Worm (Caenorhabditis elegans) whole organism, L3 larva: ENCODE results near the gene hmit-1.3.

Experiments used
- ama-1 ChIP-seq: fragments of 150-350 bp; optimal IDR thresholded peaks from 2 replicates; lab custom pipeline; 2018
- ceh-16 ChIP-seq: sonication (generic microtip); optimal IDR thresholded peaks from 2 replicates; lab custom pipeline; 2017; ENCODE audit warnings: missing biosample characterization, missing genetic modification characterization
- ceh-28 ChIP-seq: fragments of 150-350 bp; optimal IDR thresholded peaks from 2 replicates; lab custom pipeline; 2014; ENCODE audit warnings: missing biosample characterization, missing genetic modification reagents, missing genetic modification characterization
- ceh-9 ChIP-seq: sonication (generic microtip); optimal IDR thresholded peaks from 2 replicates; lab custom pipeline; 2018; ENCODE audit warnings: missing biosample characterization, missing genetic modification characterization
- egl-27 ChIP-seq: sonication (generic microtip); optimal IDR thresholded peaks from 4 replicates; lab custom pipeline; 2017; ENCODE audit warnings: missing biosample characterization, missing genetic modification reagents, missing genetic modification characterization
- elt-1 ChIP-seq: fragments of 150-350 bp; optimal IDR thresholded peaks from 2 replicates; lab custom pipeline; 2014; ENCODE audit warnings: missing biosample characterization, missing genetic modification characterization
- elt-2 ChIP-seq: sonication (generic microtip); optimal IDR thresholded peaks from 2 replicates; lab custom pipeline; 2016; ENCODE audit warnings: missing genetic modification reagents, mild to moderate bottlenecking, missing genetic modification characterization, missing compliant biosample characterization
- elt-3 ChIP-seq, 3 experiments: fragments of 150-350 bp in 1 of 3; sonication (generic microtip) in 2 of 3; optimal IDR thresholded peaks; 2 replicates in 2 of 3; 4 replicates in 1 of 3; lab custom pipeline; 2014 to 2017; ENCODE audit warnings: missing biosample characterization in 3 of 3, missing genetic modification characterization in 3 of 3
- eor-1 ChIP-seq, 2 experiments: fragments of 150-350 bp; optimal IDR thresholded peaks; 2 replicates each; lab custom pipeline; 2014 to 2018; ENCODE audit warnings: missing biosample characterization in 2 of 2, missing genetic modification characterization in 2 of 2
- fkh-2 ChIP-seq: fragments of 150-350 bp; optimal IDR thresholded peaks from 2 replicates; lab custom pipeline; 2014; ENCODE audit warnings: missing biosample characterization, missing genetic modification reagents, missing genetic modification characterization
- hmg-11 ChIP-seq: sonication (generic microtip); optimal IDR thresholded peaks from 2 replicates; lab custom pipeline; 2016; ENCODE audit warnings: missing genetic modification characterization, missing compliant biosample characterization
- lin-39 ChIP-seq: fragments of 150-350 bp; optimal IDR thresholded peaks from 2 replicates; lab custom pipeline; 2018; ENCODE audit warnings: missing biosample characterization, missing genetic modification reagents, missing genetic modification characterization
- nfya-1 ChIP-seq: sonication (generic microtip); optimal IDR thresholded peaks from 2 replicates; lab custom pipeline; 2017; ENCODE audit warnings: missing genetic modification characterization, mild to moderate bottlenecking, missing compliant biosample characterization, antibody characterized with exemption, moderate library complexity; ENCODE audit not compliant: insufficient read depth
- nhr-11 ChIP-seq: fragments of 150-350 bp; optimal IDR thresholded peaks from 2 replicates; lab custom pipeline; 2014; ENCODE audit warnings: missing biosample characterization, missing genetic modification characterization
- nhr-23 ChIP-seq: fragments of 150-350 bp; optimal IDR thresholded peaks from 2 replicates; lab custom pipeline; 2014; ENCODE audit warnings: missing biosample characterization, missing genetic modification reagents, missing genetic modification characterization
- nhr-237 ChIP-seq: fragments of 150-350 bp; optimal IDR thresholded peaks from 2 replicates; lab custom pipeline; 2014; ENCODE audit warnings: missing biosample characterization, missing genetic modification characterization
- nhr-25 ChIP-seq: sonication (generic microtip); optimal IDR thresholded peaks from 2 replicates; lab custom pipeline; 2017; ENCODE audit warnings: missing biosample characterization, missing genetic modification characterization
- nhr-67 ChIP-seq: fragments of 150-350 bp; optimal IDR thresholded peaks from 2 replicates; lab custom pipeline; 2014; ENCODE audit warnings: missing biosample characterization, missing genetic modification characterization
- nhr-76 ChIP-seq: fragments of 150-350 bp; sonication (generic microtip); optimal IDR thresholded peaks from 5 replicates; lab custom pipeline; 2014; ENCODE audit warnings: missing biosample characterization, missing genetic modification characterization
- nhr-77 ChIP-seq: fragments of 150-350 bp; optimal IDR thresholded peaks from 2 replicates; lab custom pipeline; 2014; ENCODE audit warnings: missing biosample characterization, missing genetic modification characterization
- pha-4 ChIP-seq: fragments of 150-350 bp; optimal IDR thresholded peaks from 2 replicates; lab custom pipeline; 2014; ENCODE audit warnings: missing biosample characterization, missing genetic modification reagents, missing genetic modification characterization
- pqm-1 ChIP-seq: fragments of 150-350 bp; optimal IDR thresholded peaks from 2 replicates; lab custom pipeline; 2017; ENCODE audit warnings: missing biosample characterization, missing genetic modification characterization, inconsistent platforms
- sea-2 ChIP-seq: fragments of 150-350 bp; sonication (generic microtip); optimal IDR thresholded peaks from 4 replicates; lab custom pipeline; 2014; ENCODE audit warnings: missing biosample characterization, missing genetic modification reagents, missing genetic modification characterization
- skn-1 ChIP-seq: fragments of 150-350 bp; optimal IDR thresholded peaks from 2 replicates; lab custom pipeline; 2014; ENCODE audit warnings: missing biosample characterization, missing genetic modification characterization
- snpc-4 ChIP-seq: fragments of 150-350 bp; optimal IDR thresholded peaks from 2 replicates; lab custom pipeline; 2014; ENCODE audit warnings: missing biosample characterization, missing genetic modification characterization
- tbx-2 ChIP-seq: sonication (generic microtip); optimal IDR thresholded peaks from 2 replicates; lab custom pipeline; 2016; ENCODE audit warnings: mild to moderate bottlenecking, missing genetic modification characterization, missing compliant biosample characterization
- unc-39 ChIP-seq: sonication (generic microtip); optimal IDR thresholded peaks from 4 replicates; lab custom pipeline; 2017; ENCODE audit warnings: missing biosample characterization, missing genetic modification characterization
- unc-62 ChIP-seq: fragments of 150-350 bp; sonication (generic microtip); optimal IDR thresholded peaks from 4 replicates; lab custom pipeline; 2014; ENCODE audit warnings: missing biosample characterization, missing genetic modification reagents, missing genetic modification characterization
- zag-1 ChIP-seq: fragments of 150-350 bp; optimal IDR thresholded peaks from 2 replicates; lab custom pipeline; 2014; ENCODE audit warnings: missing biosample characterization, missing genetic modification characterization
- ztf-11 ChIP-seq: fragments of 150-350 bp; optimal IDR thresholded peaks from 2 replicates; lab custom pipeline; 2014; ENCODE audit warnings: missing biosample characterization, missing genetic modification characterization
- ztf-4 ChIP-seq: fragments of 150-350 bp; optimal IDR thresholded peaks from 2 replicates; lab custom pipeline; 2014; ENCODE audit warnings: missing biosample characterization, missing genetic modification characterization

hmit-1.3 gene

ce11 chrIII:3519505-3519904 lies at the start of gene hmit-1.3:
TSS of gene hmit-1.3 (minus strand) at chrIII:3519607.
- TF ChIP-seq elt-2 (tag; lab: Kevin White, UChicago) (peak; percentile 58), pha-4 (tag; lab: Kevin White, UChicago) (peak; percentile 13), pqm-1 (tag; lab: Kevin White, UChicago) (peak; percentile 58), fkh-2 (tag; lab: Kevin White, UChicago) (no peak), sea-2 (GFP tag; lab: Kevin White, UChicago) (no peak)
- TF ChIP-seq, all 47 proteins: peak for 3

ce11 chrIII:3566785-3567184 lies 47.4 kb upstream of the hmit-1.3 start:
- TF ChIP-seq nfya-1 (tag; lab: Kevin White, UChicago) (peak; percentile 0), snpc-4 (tag; lab: Kevin White, UChicago) (no peak), egl-27 (tag; lab: Kevin White, UChicago) (no peak), ama-1 (lab: Kevin White, UChicago) (no peak)

DNA sequence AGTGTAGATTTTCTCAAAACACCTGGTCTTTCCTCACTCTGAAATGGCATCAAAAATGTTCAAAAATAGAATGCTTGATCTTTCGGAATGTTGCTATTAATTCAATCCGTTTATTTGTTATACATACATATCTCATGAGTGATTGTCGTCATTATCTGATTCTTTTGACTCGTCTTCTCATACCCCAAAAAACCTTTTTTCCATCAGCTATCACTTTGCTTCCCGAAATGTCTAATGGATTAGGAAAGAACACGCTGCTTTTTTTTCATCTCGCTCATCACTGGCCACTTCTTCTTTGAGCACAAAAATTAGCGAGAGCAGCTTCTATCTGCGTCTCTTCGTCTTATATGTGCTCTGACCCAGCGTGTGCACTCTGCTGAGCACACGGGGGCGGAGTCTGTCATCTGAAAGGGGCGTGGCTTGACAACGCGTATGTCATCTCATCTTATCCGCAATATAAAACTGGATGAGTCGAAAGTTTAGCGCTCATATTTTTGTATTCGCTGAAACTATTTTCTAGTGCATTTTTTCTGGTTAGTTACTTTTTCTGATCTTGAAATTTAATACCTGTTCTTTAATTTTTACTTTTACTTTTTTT lies 45.5 kb upstream of the hmit-1.3 start:
- peak; percentile 7 for TF ChIP-seq nfya-1 (tag; lab: Kevin White, UChicago)
- TF ChIP-seq nhr-11 (tag; lab: Kevin White, UChicago) = no peak
- TF ChIP-seq nhr-77 = no peak

- TF ChIP-seq sea-2 (GFP tag; lab: Kevin White, UChicago) (no peak), elt-3 (tag; optimal IDR thresholded peaks at IDR 0.05; lab: Kevin White, UChicago) (no peak), zag-1 (tag; lab: Kevin White, UChicago) (no peak), elt-2 (tag; lab: Kevin White, UChicago) (no peak), ztf-4 (tag; lab: Kevin White, UChicago) (no peak), pqm-1 (tag; lab: Kevin White, UChicago) (no peak), elt-1 (no peak), ceh-16 (tag; lab: Kevin White, UChicago) (no peak), egl-27 (tag; lab: Kevin White, UChicago) (no peak), ztf-11 (tag; lab: Kevin White, UChicago) (no peak), lin-39 (tag; lab: Kevin White, UChicago) (no peak), unc-39 (tag; lab: Kevin White, UChicago) (no peak), nhr-25 (tag; lab: Kevin White, UChicago) (no peak), skn-1 (no peak), hmg-11 (tag; lab: Kevin White, UChicago) (no peak), nhr-23 (tag; lab: Kevin White, UChicago) (no peak), ceh-9 (no peak), eor-1 (tag; optimal IDR thresholded peaks at IDR 0.05; lab: Kevin White, UChicago) (no peak)
These were observed 42.9 kb upstream of the hmit-1.3 start for ce11 chrIII:3562276-3562675.

- TF ChIP-seq lin-39 (tag; lab: Kevin White, UChicago) (peak; percentile 21), nfya-1 (tag; lab: Kevin White, UChicago) (peak; percentile 28), tbx-2 (peak; percentile 41), fkh-2 (tag; lab: Kevin White, UChicago) (peak; percentile 60), elt-3 (tag; optimal IDR thresholded peaks at IDR 0.05; lab: Kevin White, UChicago) (no peak)
These were observed 40.8 kb upstream of the hmit-1.3 start for ce11 chrIII:3560235-3560634.

DNA sequence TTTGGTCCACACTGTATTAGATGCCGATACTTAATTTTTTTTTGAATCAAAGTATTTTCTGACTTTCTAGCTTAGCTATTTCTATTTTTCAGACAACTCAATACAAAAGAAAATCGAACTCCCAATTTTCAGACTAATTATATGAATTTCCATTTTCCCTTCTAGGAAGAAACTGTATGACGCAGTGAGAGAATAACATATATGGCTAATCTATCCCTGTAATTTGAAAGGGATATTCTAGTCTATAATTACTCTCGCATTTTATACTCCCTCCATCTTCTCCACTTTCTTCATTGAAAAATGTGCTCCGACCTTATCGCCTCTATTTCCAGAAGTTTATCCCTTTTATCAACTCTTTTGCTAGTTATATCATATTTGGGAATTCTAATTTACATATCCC lies 33.9 kb upstream of the hmit-1.3 start, which contains the start of gene C54C6.4:
C54C6.4 (plus strand) TSS at position 301 of the 400 bp plus-strand sequence.
- TF ChIP-seq lin-39 (tag; lab: Kevin White, UChicago) (no peak), ceh-28 (tag; lab: Kevin White, UChicago) (no peak), nhr-237 (tag; lab: Kevin White, UChicago) (no peak), nhr-67 (tag; lab: Kevin White, UChicago) (no peak), elt-3 (tag; optimal IDR thresholded peaks at IDR 0.05; lab: Kevin White, UChicago) (no peak), skn-1 (no peak), fkh-2 (tag; lab: Kevin White, UChicago) (no peak), nhr-76 (tag; lab: Kevin White, UChicago) (no peak), unc-62 (GFP tag; lab: Kevin White, UChicago) (no peak)
